Worm (Caenorhabditis elegans): ENCODE data around the gene C16C10.2.

C16C10.2 gene

ce11 chrIII:4143170-4143569, 35.3 kb downstream of the C16C10.2 start:
- TF ChIP-seq cog-1 (tag; optimal IDR thresholded peaks at IDR 0.05) (no peak), ref-1 (GFP tag; conservative IDR thresholded peaks at IDR 0.05) (no peak), tab-1 (GFP tag; IDR thresholded peaks at IDR 0.05) (no peak), ztf-23 (GFP tag; IDR thresholded peaks at IDR 0.05) (no peak), med-1 (GFP tag; optimal IDR thresholded peaks at IDR 0.05; ENCODE audit: insufficient read depth) (no peak), T22C8.4 (GFP tag; IDR thresholded peaks at IDR 0.05) (no peak), klf-2 (GFP tag; conservative IDR thresholded peaks at IDR 0.05) (no peak), ztf-29 (GFP tag; IDR thresholded peaks at IDR 0.05) (no peak)

- TF ChIP-seq tab-1 (GFP tag; IDR thresholded peaks at IDR 0.05), result no peak
- TF ChIP-seq ref-1 (GFP tag; conservative IDR thresholded peaks at IDR 0.05), result no peak
- TF ChIP-seq med-1 (GFP tag; optimal IDR thresholded peaks at IDR 0.05; ENCODE audit: insufficient read depth), result no peak
- no peak for TF ChIP-seq klf-2 (GFP tag; conservative IDR thresholded peaks at IDR 0.05)
- TF ChIP-seq T22C8.4 (GFP tag; IDR thresholded peaks at IDR 0.05), result no peak
- no peak for TF ChIP-seq ztf-29 (GFP tag; IDR thresholded peaks at IDR 0.05)
- TF ChIP-seq cog-1 (tag; optimal IDR thresholded peaks at IDR 0.05), result no peak
- TF ChIP-seq ztf-23 (GFP tag; IDR thresholded peaks at IDR 0.05), result no peak
These were observed 41.3 kb downstream of the C16C10.2 start for ce11 chrIII:4137180-4137579.

- TF ChIP-seq cog-1 (tag; optimal IDR thresholded peaks at IDR 0.05) (no peak), ztf-29 (GFP tag; IDR thresholded peaks at IDR 0.05) (no peak), ref-1 (GFP tag; conservative IDR thresholded peaks at IDR 0.05) (no peak), med-1 (GFP tag; optimal IDR thresholded peaks at IDR 0.05; ENCODE audit: insufficient read depth) (no peak), klf-2 (GFP tag; conservative IDR thresholded peaks at IDR 0.05) (no peak), tab-1 (GFP tag; IDR thresholded peaks at IDR 0.05) (no peak), flt-1 (GFP tag; IDR thresholded peaks at IDR 0.05) (no peak), ztf-23 (GFP tag; IDR thresholded peaks at IDR 0.05) (no peak), T22C8.4 (GFP tag; IDR thresholded peaks at IDR 0.05) (no peak)
These were observed 44.4 kb downstream of the C16C10.2 start for ce11 chrIII:4134059-4134458.

ce11 chrIII:4131814-4132555, 46.5 kb downstream of the C16C10.2 start:
- TF ChIP-seq flt-1 (GFP tag; IDR thresholded peaks at IDR 0.05), result no peak
- TF ChIP-seq ztf-29 (GFP tag; IDR thresholded peaks at IDR 0.05), result no peak
- TF ChIP-seq cog-1 (tag; optimal IDR thresholded peaks at IDR 0.05), result no peak
- no peak for TF ChIP-seq med-1 (GFP tag; optimal IDR thresholded peaks at IDR 0.05; ENCODE audit: insufficient read depth)
- no peak for TF ChIP-seq T22C8.4 (GFP tag; IDR thresholded peaks at IDR 0.05)
- TF ChIP-seq ref-1 (GFP tag; conservative IDR thresholded peaks at IDR 0.05), result no peak
- TF ChIP-seq tab-1 (GFP tag; IDR thresholded peaks at IDR 0.05), result no peak
- no peak for TF ChIP-seq ztf-23 (GFP tag; IDR thresholded peaks at IDR 0.05)
- no peak for TF ChIP-seq klf-2 (GFP tag; conservative IDR thresholded peaks at IDR 0.05)

Data from whole organism, midembryonic.